Fruit fly (Drosophila melanogaster) whole organism, embryonic: ENCODE results near the gene CG15336.
A peak's percentile ranks its signal among the peaks of the same experiment; 100 is the strongest.

Experiments used
- ATbp ChIP-seq: fragments of 200-800 bp; sonication (Bioruptor generic); optimal IDR thresholded peaks from 2 replicates; lab custom pipeline; 2017; ENCODE audit warnings: missing biosample characterization, mild to moderate bottlenecking, missing genetic modification characterization, missing genetic modification reagents
- Ada2b ChIP-seq: fragments of 200-800 bp; sonication (Bioruptor generic); IDR thresholded peaks from 2 replicates; pipeline ENCODE4 v1.3.6; 2022; ENCODE audit warnings: missing biosample characterization, missing genetic modification characterization
- Atf-2 ChIP-seq: fragments of 200-800 bp; sonication (Bioruptor generic); optimal IDR thresholded peaks from 2 replicates; lab custom pipeline; 2016; ENCODE audit warnings: missing biosample characterization, missing genetic modification characterization
- BtbVII ChIP-seq: fragments of 200-800 bp; sonication (Bioruptor generic); optimal IDR thresholded peaks from 3 replicates; lab custom pipeline; 2017; ENCODE audit warnings: missing biosample characterization, mild to moderate bottlenecking, missing genetic modification characterization
- CG10979 ChIP-seq: fragments of 200-800 bp; sonication (Bioruptor generic); optimal IDR thresholded peaks from 2 replicates; lab custom pipeline; 2018; ENCODE audit warnings: missing biosample characterization, mild to moderate bottlenecking, missing genetic modification characterization, moderate library complexity
- CG12659 ChIP-seq: fragments of 200-800 bp; sonication (Bioruptor generic); optimal IDR thresholded peaks from 3 replicates; lab custom pipeline; 2017; ENCODE audit warnings: mild to moderate bottlenecking, missing biosample characterization, missing genetic modification reagents, missing genetic modification characterization
- CG13424 ChIP-seq: fragments of 200-800 bp; sonication (Bioruptor generic); optimal IDR thresholded peaks from 2 replicates; lab custom pipeline; 2019; ENCODE audit warnings: missing biosample characterization, mild to moderate bottlenecking, missing genetic modification characterization, moderate library complexity
- CG14050 ChIP-seq: fragments of 200-800 bp; sonication (Bioruptor generic); IDR thresholded peaks from 3 replicates; pipeline ENCODE4 v1.3.6; 2022; ENCODE audit warnings: missing biosample characterization, missing genetic modification characterization
- CG14667 ChIP-seq: fragments of 200-800 bp; sonication (Bioruptor generic); IDR thresholded peaks from 2 replicates; pipeline ENCODE4 v1.3.6; 2022; ENCODE audit warnings: missing biosample characterization, missing genetic modification characterization
- CG15514 ChIP-seq: fragments of 200-800 bp; sonication (Bioruptor generic); optimal IDR thresholded peaks from 3 replicates; lab custom pipeline; 2017; ENCODE audit warnings: missing biosample characterization, missing genetic modification characterization, mild to moderate bottlenecking, moderate library complexity, missing genetic modification reagents
- CG16779 ChIP-seq: fragments of 200-800 bp; sonication (Bioruptor generic); IDR thresholded peaks from 2 replicates; pipeline ENCODE4 v1.3.6; 2022; ENCODE audit warnings: missing biosample characterization, missing genetic modification characterization
- CG16863 ChIP-seq: fragments of 200-800 bp; sonication (Bioruptor generic); optimal IDR thresholded peaks from 3 replicates; lab custom pipeline; 2016; ENCODE audit warnings: missing biosample characterization, missing genetic modification characterization
- CG18262 ChIP-seq: fragments of 200-800 bp; optimal IDR thresholded peaks from 3 replicates; lab custom pipeline; 2019; ENCODE audit warnings: missing biosample characterization, mild to moderate bottlenecking, missing genetic modification characterization, moderate library complexity
- CG2712 ChIP-seq: fragments of 200-800 bp; optimal IDR thresholded peaks from 3 replicates; lab custom pipeline; 2019; ENCODE audit warnings: missing biosample characterization, mild to moderate bottlenecking, missing genetic modification characterization, moderate library complexity
- CG31388 ChIP-seq: fragments of 200-800 bp; sonication (Bioruptor generic); optimal IDR thresholded peaks from 2 replicates; lab custom pipeline; 2016; ENCODE audit warnings: missing biosample characterization, missing genetic modification characterization
- CG3281 ChIP-seq: fragments of 200-800 bp; sonication (Bioruptor generic); optimal IDR thresholded peaks from 3 replicates; lab custom pipeline; 2017; ENCODE audit warnings: missing biosample characterization, mild to moderate bottlenecking, missing genetic modification characterization
- CG3995 ChIP-seq: fragments of 200-800 bp; sonication (Bioruptor generic); optimal IDR thresholded peaks from 3 replicates; lab custom pipeline; 2016; ENCODE audit warnings: missing biosample characterization, missing genetic modification characterization
- CG4328 ChIP-seq: fragments of 200-800 bp; sonication (Bioruptor generic); optimal IDR thresholded peaks from 3 replicates; lab custom pipeline; 2017; ENCODE audit warnings: missing biosample characterization, missing genetic modification reagents, missing genetic modification characterization
- CG4404 ChIP-seq: fragments of 200-800 bp; sonication (Bioruptor generic); IDR thresholded peaks from 2 replicates; pipeline ENCODE4 v1.3.6; 2022; ENCODE audit warnings: missing biosample characterization, missing genetic modification characterization
- CG4707 ChIP-seq: fragments of 200-800 bp; sonication (Bioruptor generic); optimal IDR thresholded peaks from 2 replicates; lab custom pipeline; 2018; ENCODE audit warnings: missing biosample characterization, mild to moderate bottlenecking, missing genetic modification characterization, moderate library complexity
- CG7963 ChIP-seq: fragments of 200-800 bp; sonication (Bioruptor generic); IDR thresholded peaks from 3 replicates; pipeline ENCODE4 v1.3.6; 2022; ENCODE audit warnings: missing biosample characterization, missing genetic modification characterization; ENCODE audit not compliant: partially characterized antibody
- Camta ChIP-seq: fragments of 200-800 bp; sonication (Bioruptor generic); optimal IDR thresholded peaks from 2 replicates; lab custom pipeline; 2016; ENCODE audit warnings: missing biosample characterization, missing genetic modification characterization
- Drgx ChIP-seq: fragments of 200-800 bp; sonication (Bioruptor generic); IDR thresholded peaks from 2 replicates; pipeline ENCODE4 v1.3.6; 2022; ENCODE audit warnings: missing biosample characterization, missing genetic modification characterization
- E2f2 ChIP-seq: fragments of 200-800 bp; sonication (Bioruptor generic); IDR thresholded peaks from 2 replicates; pipeline ENCODE4 v1.3.6; 2022; ENCODE audit warnings: missing biosample characterization, missing genetic modification characterization
- Eip74EF ChIP-seq, 2 experiments: fragments of 200-800 bp in 1 of 2; fragments of >200 bp in 1 of 2; sonication (Bioruptor generic) in 1 of 2; optimal IDR thresholded peaks; 2 replicates each; lab custom pipeline; 2017 to 2019; ENCODE audit warnings: missing biosample characterization in 2 of 2, missing genetic modification characterization in 2 of 2, mild to moderate bottlenecking in 1 of 2, moderate library complexity in 1 of 2
- Gsc ChIP-seq: fragments of 200-800 bp; sonication (Bioruptor generic); IDR thresholded peaks from 2 replicates; pipeline ENCODE4 v1.3.6; 2022; ENCODE audit warnings: missing biosample characterization, missing genetic modification characterization
- H2.0 ChIP-seq: fragments of 200-800 bp; sonication (Bioruptor generic); IDR thresholded peaks from 2 replicates; pipeline ENCODE4 v1.3.6; 2022; ENCODE audit warnings: missing biosample characterization, missing genetic modification characterization
- HHEX ChIP-seq: fragments of 200-800 bp; sonication (Bioruptor generic); optimal IDR thresholded peaks from 3 replicates; lab custom pipeline; 2017; ENCODE audit warnings: missing biosample characterization, mild to moderate bottlenecking, missing genetic modification characterization, missing genetic modification reagents
- Hand ChIP-seq: fragments of 200-800 bp; sonication (Bioruptor generic); optimal IDR thresholded peaks from 2 replicates; lab custom pipeline; 2017; ENCODE audit warnings: mild to moderate bottlenecking, missing biosample characterization, missing genetic modification reagents, missing genetic modification characterization
- Hmx ChIP-seq: fragments of 200-800 bp; sonication (Bioruptor generic); optimal IDR thresholded peaks from 2 replicates; lab custom pipeline; 2016; ENCODE audit warnings: missing biosample characterization, missing genetic modification characterization
- Nf-YA ChIP-seq: fragments of 200-800 bp; sonication (Bioruptor generic); IDR thresholded peaks from 2 replicates; pipeline ENCODE4 v1.3.6; 2022; ENCODE audit warnings: missing biosample characterization, missing genetic modification characterization
- Optix ChIP-seq: fragments of 200-800 bp; sonication (Bioruptor generic); IDR thresholded peaks from 3 replicates; pipeline ENCODE4 v1.3.6; 2022; ENCODE audit warnings: missing biosample characterization, missing genetic modification characterization
- Side ChIP-seq: fragments of 200-800 bp; sonication (Bioruptor generic); optimal IDR thresholded peaks from 2 replicates; lab custom pipeline; 2016; ENCODE audit warnings: missing biosample characterization, missing genetic modification characterization
- Sox100B ChIP-seq: fragments of 200-800 bp; sonication (Bioruptor generic); optimal IDR thresholded peaks from 3 replicates; lab custom pipeline; 2018; ENCODE audit warnings: missing biosample characterization, mild to moderate bottlenecking, missing genetic modification characterization
- Spps ChIP-seq: fragments of 200-800 bp; sonication (Bioruptor generic); optimal IDR thresholded peaks from 2 replicates; lab custom pipeline; 2018; ENCODE audit warnings: missing biosample characterization, mild to moderate bottlenecking, missing genetic modification characterization
- Usf ChIP-seq: fragments of 200-800 bp; sonication (Bioruptor generic); optimal IDR thresholded peaks from 2 replicates; lab custom pipeline; 2017; ENCODE audit warnings: missing genotype, missing biosample characterization, missing genetic modification characterization
- btn ChIP-seq: fragments of 200-800 bp; sonication (Bioruptor generic); optimal IDR thresholded peaks from 2 replicates; lab custom pipeline; 2016; ENCODE audit warnings: missing biosample characterization, missing genetic modification characterization
- chm ChIP-seq: fragments of 200-800 bp; sonication (Bioruptor generic); IDR thresholded peaks from 2 replicates; pipeline ENCODE4 v1.3.6; 2022; ENCODE audit warnings: missing biosample characterization, missing genetic modification characterization
- gcm2 ChIP-seq: fragments of 200-800 bp; sonication (Bioruptor generic); optimal IDR thresholded peaks from 2 replicates; lab custom pipeline; 2016; ENCODE audit warnings: missing biosample characterization, missing genetic modification characterization
- gfzf ChIP-seq: fragments of 200-800 bp; sonication (Bioruptor generic); optimal IDR thresholded peaks from 2 replicates; lab custom pipeline; 2016; ENCODE audit warnings: missing biosample characterization, mild to moderate bottlenecking, missing genetic modification characterization, moderate library complexity
- gsb ChIP-seq: fragments of 200-800 bp; sonication (Bioruptor generic); IDR thresholded peaks from 2 replicates; pipeline ENCODE4 v1.3.6; 2022; ENCODE audit warnings: missing biosample characterization, missing genetic modification characterization
- h ChIP-seq: fragments of >200 bp; optimal IDR thresholded peaks from 2 replicates; lab custom pipeline; 2017
- inv ChIP-seq: fragments of 200-800 bp; sonication (Bioruptor generic); IDR thresholded peaks from 2 replicates; pipeline ENCODE4 v1.3.6; 2022; ENCODE audit warnings: missing biosample characterization, missing genetic modification characterization; ENCODE audit not compliant: partially characterized antibody
- lbe ChIP-seq: fragments of 200-800 bp; sonication (Bioruptor generic); optimal IDR thresholded peaks from 2 replicates; lab custom pipeline; 2016; ENCODE audit warnings: missing biosample characterization, mild to moderate bottlenecking, missing genetic modification characterization
- mld ChIP-seq: fragments of 200-800 bp; sonication (Bioruptor generic); IDR thresholded peaks from 3 replicates; pipeline ENCODE4 v1.3.6; 2022; ENCODE audit warnings: missing biosample characterization, missing genetic modification characterization; ENCODE audit not compliant: partially characterized antibody
- nmo ChIP-seq: fragments of 200-800 bp; sonication (Bioruptor generic); optimal IDR thresholded peaks from 2 replicates; lab custom pipeline; 2018; ENCODE audit warnings: missing biosample characterization, mild to moderate bottlenecking, missing genetic modification characterization, moderate library complexity
- pita ChIP-seq: fragments of 200-800 bp; sonication (Bioruptor generic); optimal IDR thresholded peaks from 2 replicates; lab custom pipeline; 2017; ENCODE audit warnings: missing biosample characterization, mild to moderate bottlenecking, missing genetic modification characterization
- psq ChIP-seq: fragments of 200-800 bp; sonication (Bioruptor generic); optimal IDR thresholded peaks from 2 replicates; lab custom pipeline; 2017; ENCODE audit warnings: missing biosample characterization, missing genetic modification characterization
- run ChIP-seq: fragments of 200-800 bp; sonication (Bioruptor generic); optimal IDR thresholded peaks from 3 replicates; lab custom pipeline; 2018; ENCODE audit warnings: missing biosample characterization, mild to moderate bottlenecking, missing genetic modification characterization
- seq ChIP-seq: fragments of 200-800 bp; sonication (Bioruptor generic); IDR thresholded peaks from 2 replicates; pipeline ENCODE4 v1.3.6; 2022; ENCODE audit warnings: missing biosample characterization, missing genetic modification characterization
- tgo ChIP-seq: fragments of 200-800 bp; sonication (Bioruptor generic); IDR thresholded peaks from 3 replicates; pipeline ENCODE4 v1.3.6; 2022; ENCODE audit warnings: missing biosample characterization, missing genetic modification characterization
- yki ChIP-seq: fragments of >200 bp; optimal IDR thresholded peaks from 3 replicates; lab custom pipeline; 2018
- zen2 ChIP-seq: fragments of 200-800 bp; sonication (Bioruptor generic); IDR thresholded peaks from 3 replicates; pipeline ENCODE4 v1.3.6; 2022; ENCODE audit warnings: missing biosample characterization, missing genetic modification characterization; ENCODE audit not compliant: partially characterized antibody

The CG15336 gene

dm6 chrX:8196157-8196526 lies 48.4 kb downstream of the CG15336 start (continued):
- peak; percentile 6 for TF ChIP-seq nmo
- TF ChIP-seq CG12659: peak; percentile 2
- TF ChIP-seq lbe: no peak
- 0 out of 2 replicates have a peak, but pooled peaks have one; percentile 15 for TF ChIP-seq H2.0 (GFP tag; lab: Robert Waterston, UW)
- no peak for TF ChIP-seq h
- no peak for TF ChIP-seq gfzf (GFP tag; lab: Kevin White, UChicago)
- TF ChIP-seq gsb: no peak
- no peak for TF ChIP-seq CG3995 (GFP tag; lab: Kevin White, UChicago)
- TF ChIP-seq CG16863 (GFP tag; lab: Kevin White, UChicago): no peak
- TF ChIP-seq run (tag; lab: Kevin White, UChicago): no peak
- no peak for TF ChIP-seq Ada2b (GFP tag; lab: Robert Waterston, UW)
- TF ChIP-seq CG14050 (GFP tag; lab: Robert Waterston, UW): no peak
- no peak for TF ChIP-seq CG31388
- no peak for TF ChIP-seq CG16779 (GFP tag; lab: Robert Waterston, UW)
- TF ChIP-seq BtbVII: no peak
- TF ChIP-seq Usf (GFP tag; lab: Kevin White, UChicago): peak; percentile 12
- no peak for TF ChIP-seq zen2 (GFP tag; lab: Robert Waterston, UW)
- no peak for TF ChIP-seq CG4707 (GFP tag; lab: Kevin White, UChicago)
- TF ChIP-seq Hmx (GFP tag; lab: Kevin White, UChicago): no peak
- TF ChIP-seq Gsc (GFP tag; lab: Robert Waterston, UW): no peak
- no peak for TF ChIP-seq inv
- TF ChIP-seq Spps: no peak
- peak; percentile 46 for TF ChIP-seq Sox100B (GFP tag; lab: Kevin White, UChicago)
- no peak for TF ChIP-seq yki (lab: Kevin White, UChicago)
- TF ChIP-seq gcm2: no peak
- TF ChIP-seq Camta (GFP tag; lab: Kevin White, UChicago): no peak
- peak; percentile 2 for TF ChIP-seq CG3281
- no peak for TF ChIP-seq CG15514 (GFP tag; lab: Kevin White, UChicago)
- no peak for TF ChIP-seq Atf-2 (GFP tag; lab: Kevin White, UChicago)
- no peak for TF ChIP-seq Hand
- TF ChIP-seq CG14667 (GFP tag; lab: Robert Waterston, UW): no peak
- TF ChIP-seq CG2712 (tag; lab: Kevin White, UChicago): no peak
- no peak for TF ChIP-seq CG4328
- no peak for TF ChIP-seq psq (GFP tag; lab: Kevin White, UChicago)
- TF ChIP-seq pita (GFP tag; lab: Kevin White, UChicago): no peak
- TF ChIP-seq E2f2: no peak
- TF ChIP-seq Drgx (GFP tag; lab: Robert Waterston, UW): no peak
- no peak; the same call in 2 of the 3 replicates for TF ChIP-seq tgo
- no peak for TF ChIP-seq CG4404 (GFP tag; lab: Robert Waterston, UW)
- no peak for TF ChIP-seq Optix
- no peak for TF ChIP-seq chm
- TF ChIP-seq CG18262 (tag; lab: Kevin White, UChicago): peak; percentile 35
- no peak for TF ChIP-seq Nf-YA
- no peak for TF ChIP-seq CG10979 (tag; lab: Kevin White, UChicago)
- no peak for TF ChIP-seq Side (GFP tag; lab: Kevin White, UChicago)
- TF ChIP-seq seq (GFP tag; lab: Robert Waterston, UW): no peak
- peak; percentile 40 for TF ChIP-seq CG13424
- no peak for TF ChIP-seq CG7963 (GFP tag; lab: Robert Waterston, UW)
- TF ChIP-seq mld (GFP tag; lab: Robert Waterston, UW): no peak
- TF ChIP-seq Eip74EF (GFP tag; optimal IDR thresholded peaks at IDR 0.05; lab: Kevin White, UChicago): no peak
- no peak for TF ChIP-seq ATbp (GFP tag; lab: Kevin White, UChicago)
- no peak for TF ChIP-seq btn (GFP tag; lab: Kevin White, UChicago)
- no peak for TF ChIP-seq HHEX
